Worm (Caenorhabditis elegans) whole organism, young adult: ENCODE measurements around the gene F28C6.5.
A peak's percentile ranks its signal among the peaks of the same experiment; 100 is the strongest.

Experiments
- B0019.2 ChIP-seq: fragments of 200-800 bp; sonication (Bioruptor generic); conservative IDR thresholded peaks from 2 replicates; pipeline ENCODE4 v1.3.6; 2022; ENCODE audit warnings: missing genetic modification reagents, missing genetic modification characterization, missing compliant biosample characterization
- C06A6.2 ChIP-seq: fragments of 200-800 bp; sonication (Bioruptor generic); conservative IDR thresholded peaks from 2 replicates; pipeline ENCODE4 v1.3.6; 2022; ENCODE audit warnings: missing genetic modification characterization, missing compliant biosample characterization
- C17E4.6 ChIP-seq: fragments of 200-800 bp; sonication (Bioruptor generic); IDR thresholded peaks from 2 replicates; pipeline ENCODE4 v1.3.6; 2022; ENCODE audit warnings: missing genetic modification reagents, missing genetic modification characterization, missing compliant biosample characterization
- F33H1.4 ChIP-seq: fragments of 200-800 bp; sonication (Bioruptor generic); IDR thresholded peaks from 2 replicates; pipeline ENCODE4 v1.3.6; 2022; ENCODE audit warnings: missing genetic modification reagents, missing genetic modification characterization, missing compliant biosample characterization
- F52B5.7 ChIP-seq: sonication (generic microtip); optimal IDR thresholded peaks from 2 replicates; lab custom pipeline; 2016; ENCODE audit warnings: mild to moderate bottlenecking, missing genetic modification characterization, missing compliant biosample characterization
- F57A8.1 ChIP-seq: fragments of 200-800 bp; sonication (Bioruptor generic); optimal IDR thresholded peaks from 2 replicates; lab custom pipeline; 2018; ENCODE audit warnings: mild to moderate bottlenecking, missing genetic modification characterization, moderate library complexity, missing compliant biosample characterization
- T07F8.4 ChIP-seq: sonication (generic microtip); optimal IDR thresholded peaks from 2 replicates; lab custom pipeline; 2016; ENCODE audit warnings: mild to moderate bottlenecking, missing genetic modification characterization, moderate library complexity, missing compliant biosample characterization
- T26A5.8 ChIP-seq: sonication (generic microtip); optimal IDR thresholded peaks from 2 replicates; lab custom pipeline; 2016; ENCODE audit warnings: missing genetic modification characterization, missing compliant biosample characterization
- Y53G8AR.9 ChIP-seq: fragments of 200-800 bp; sonication (Bioruptor generic); conservative IDR thresholded peaks from 2 replicates; pipeline ENCODE4 v1.3.6; 2022; ENCODE audit warnings: missing genetic modification reagents, missing genetic modification characterization, missing compliant biosample characterization
- Y79H2A.3 ChIP-seq: fragments of 200-800 bp; sonication (Bioruptor generic); conservative IDR thresholded peaks from 2 replicates; pipeline ENCODE4 v1.3.6; 2022; ENCODE audit warnings: missing genetic modification reagents, missing genetic modification characterization, missing compliant biosample characterization
- Y95B8A.8 ChIP-seq: fragments of 200-800 bp; sonication (Bioruptor generic); IDR thresholded peaks from 2 replicates; pipeline ENCODE4 v1.3.6; 2022; ENCODE audit warnings: missing genetic modification reagents, missing genetic modification characterization, missing compliant biosample characterization
- akir-1 ChIP-seq: fragments of 200-800 bp; sonication (Bioruptor generic); optimal IDR thresholded peaks from 2 replicates; lab custom pipeline; 2018; ENCODE audit warnings: mild to moderate bottlenecking, missing genetic modification characterization, moderate library complexity, missing compliant biosample characterization
- aptf-3 ChIP-seq: fragments of 200-800 bp; sonication (Bioruptor generic); IDR thresholded peaks from 2 replicates; pipeline ENCODE4 v1.3.6; 2022; ENCODE audit warnings: missing genetic modification characterization, missing compliant biosample characterization
- athp-1 ChIP-seq: sonication (generic microtip); optimal IDR thresholded peaks from 2 replicates; lab custom pipeline; 2017; ENCODE audit warnings: mild to moderate bottlenecking, missing genetic modification characterization, missing compliant biosample characterization
- attf-5 ChIP-seq: fragments of 200-800 bp; sonication (Bioruptor generic); optimal IDR thresholded peaks from 2 replicates; lab custom pipeline; 2018; ENCODE audit warnings: mild to moderate bottlenecking, missing genetic modification characterization, missing compliant biosample characterization
- attf-6 ChIP-seq: fragments of 200-800 bp; sonication (Bioruptor generic); IDR thresholded peaks from 2 replicates; pipeline ENCODE4 v1.3.6; 2022; ENCODE audit warnings: missing genetic modification reagents, missing genetic modification characterization, missing compliant biosample characterization
- ceh-91 ChIP-seq: fragments of 200-800 bp; sonication (Bioruptor generic); IDR thresholded peaks from 2 replicates; pipeline ENCODE4 v1.3.6; 2022; ENCODE audit warnings: missing genetic modification reagents, missing genetic modification characterization, missing compliant biosample characterization
- dox-1 ChIP-seq: fragments of 200-800 bp; sonication (Bioruptor generic); IDR thresholded peaks from 2 replicates; pipeline ENCODE4 v1.3.6; 2022; ENCODE audit warnings: missing genetic modification reagents, missing genetic modification characterization, missing compliant biosample characterization
- efl-1 ChIP-seq: fragments of 150-350 bp; optimal IDR thresholded peaks from 2 replicates; lab custom pipeline; 2014; ENCODE audit warnings: missing biosample characterization, missing genetic modification reagents, missing genetic modification characterization
- egrh-3 ChIP-seq: fragments of 200-800 bp; sonication (Bioruptor generic); IDR thresholded peaks from 2 replicates; pipeline ENCODE4 v1.3.6; 2022; ENCODE audit warnings: missing genetic modification reagents, missing genetic modification characterization, missing compliant biosample characterization
- ekl-4 ChIP-seq: fragments of 200-800 bp; sonication (Bioruptor generic); IDR thresholded peaks from 2 replicates; pipeline ENCODE4 v1.3.6; 2022; ENCODE audit warnings: missing genetic modification reagents, missing genetic modification characterization, missing compliant biosample characterization
- him-1 ChIP-seq: sonication (generic microtip); optimal IDR thresholded peaks from 2 replicates; lab custom pipeline; 2016; ENCODE audit warnings: missing genotype, missing genetic modification reagents, missing genetic modification characterization, missing compliant biosample characterization
- hmg-1.2 ChIP-seq: fragments of 200-800 bp; sonication (Bioruptor generic); IDR thresholded peaks from 2 replicates; pipeline ENCODE4 v1.3.6; 2022; ENCODE audit warnings: missing genetic modification reagents, missing genetic modification characterization, missing compliant biosample characterization
- hmg-20 ChIP-seq: fragments of 200-800 bp; sonication (Bioruptor generic); IDR thresholded peaks from 2 replicates; pipeline ENCODE4 v1.3.6; 2022; ENCODE audit warnings: missing genetic modification reagents, missing genetic modification characterization, missing compliant biosample characterization
- hrde-1 ChIP-seq: sonication (generic microtip); optimal IDR thresholded peaks from 2 replicates; lab custom pipeline; 2016; ENCODE audit warnings: missing genetic modification characterization, mild to moderate bottlenecking, missing compliant biosample characterization, moderate library complexity, missing genotype, missing genetic modification reagents, borderline replicate concordance
- lin-26 ChIP-seq: fragments of 200-800 bp; sonication (Bioruptor generic); IDR thresholded peaks from 2 replicates; pipeline ENCODE4 v1.3.6; 2022; ENCODE audit warnings: missing genetic modification reagents, missing genetic modification characterization, missing compliant biosample characterization
- lin-40 ChIP-seq: sonication (generic microtip); optimal IDR thresholded peaks from 2 replicates; lab custom pipeline; 2016; ENCODE audit warnings: missing genetic modification characterization, mild to moderate bottlenecking, missing compliant biosample characterization, missing genotype, missing genetic modification reagents
- madf-3 ChIP-seq: fragments of 200-800 bp; sonication (Bioruptor generic); IDR thresholded peaks from 2 replicates; pipeline ENCODE4 v1.3.6; 2022; ENCODE audit warnings: missing genetic modification reagents, missing genetic modification characterization, missing compliant biosample characterization
- mel-28 ChIP-seq: sonication (generic microtip); optimal IDR thresholded peaks from 2 replicates; lab custom pipeline; 2016; ENCODE audit warnings: borderline replicate concordance, mild to moderate bottlenecking, missing genetic modification characterization, missing compliant biosample characterization
- mes-4 ChIP-seq: sonication (generic microtip); optimal IDR thresholded peaks from 2 replicates; lab custom pipeline; 2016; ENCODE audit warnings: missing genotype, missing genetic modification characterization, missing compliant biosample characterization
- nfya-2 ChIP-seq: fragments of 200-800 bp; sonication (Bioruptor generic); IDR thresholded peaks from 2 replicates; pipeline ENCODE4 v1.3.6; 2022; ENCODE audit warnings: missing genetic modification reagents, missing genetic modification characterization, missing compliant biosample characterization
- nfyb-1 ChIP-seq: fragments of 200-800 bp; sonication (Bioruptor generic); IDR thresholded peaks from 2 replicates; pipeline ENCODE4 v1.3.6; 2022; ENCODE audit warnings: missing genetic modification reagents, missing genetic modification characterization, missing compliant biosample characterization
- nhr-27 ChIP-seq: fragments of 200-800 bp; sonication (Bioruptor generic); optimal IDR thresholded peaks from 2 replicates; lab custom pipeline; 2018; ENCODE audit warnings: mild to moderate bottlenecking, missing genetic modification characterization, moderate library complexity, missing compliant biosample characterization
- pbrm-1 ChIP-seq: fragments of 200-800 bp; sonication (Bioruptor generic); IDR thresholded peaks from 2 replicates; pipeline ENCODE4 v1.3.6; 2022; ENCODE audit warnings: missing genetic modification reagents, missing genetic modification characterization, missing compliant biosample characterization
- rpc-1 ChIP-seq, 2 experiments: fragments of 150-350 bp in 1 of 2; sonication (generic microtip) in 1 of 2; optimal IDR thresholded peaks; 2 replicates each; lab custom pipeline; 2014 to 2018; ENCODE audit warnings: missing biosample characterization in 1 of 2, missing genetic modification characterization in 1 of 2, missing genetic modification reagents in 1 of 2, missing genotype in 1 of 2
- sdz-38 ChIP-seq: sonication (generic microtip); optimal IDR thresholded peaks from 2 replicates; lab custom pipeline; 2016; ENCODE audit warnings: missing genotype, missing genetic modification characterization, missing compliant biosample characterization
- snpc-4 ChIP-seq, 5 experiments: fragments of 150-350 bp in 1 of 5; sonication (generic microtip) in 4 of 5; optimal IDR thresholded peaks; 2 replicates each; lab custom pipeline; 2014 to 2018; ENCODE audit warnings: missing genetic modification characterization in 5 of 5, missing biosample characterization in 3 of 5, antibody characterized with exemption in 2 of 5, mild to moderate bottlenecking in 2 of 5, missing compliant biosample characterization in 2 of 5, missing genotype in 2 of 5, moderate library complexity in 2 of 5, missing genetic modification reagents in 1 of 5
- somi-1 ChIP-seq: fragments of 200-800 bp; sonication (Bioruptor generic); optimal IDR thresholded peaks from 2 replicates; lab custom pipeline; 2018; ENCODE audit warnings: mild to moderate bottlenecking, missing genetic modification characterization, missing compliant biosample characterization
- unc-130 ChIP-seq: sonication (generic microtip); optimal IDR thresholded peaks from 2 replicates; lab custom pipeline; 2016; ENCODE audit warnings: missing genetic modification reagents, missing genetic modification characterization, missing compliant biosample characterization
- zfh-2 ChIP-seq: fragments of 200-800 bp; sonication (Bioruptor generic); conservative IDR thresholded peaks from 2 replicates; pipeline ENCODE4 v1.3.6; 2022; ENCODE audit warnings: missing genetic modification reagents, missing genetic modification characterization, missing compliant biosample characterization
- ztf-18 ChIP-seq: sonication (generic microtip); optimal IDR thresholded peaks from 2 replicates; lab custom pipeline; 2016; ENCODE audit warnings: missing genotype, mild to moderate bottlenecking, missing genetic modification characterization, missing compliant biosample characterization
- ztf-3 ChIP-seq: fragments of 200-800 bp; sonication (Bioruptor generic); optimal IDR thresholded peaks from 2 replicates; lab custom pipeline; 2018; ENCODE audit warnings: mild to moderate bottlenecking, missing genetic modification characterization, missing compliant biosample characterization
- ztf-6 ChIP-seq: fragments of 200-800 bp; sonication (Bioruptor generic); IDR thresholded peaks from 2 replicates; pipeline ENCODE4 v1.3.6; 2022; ENCODE audit warnings: missing genetic modification reagents, missing genetic modification characterization, missing compliant biosample characterization

F28C6.5 gene

ce11 chrII:8556166-8556565 is 43.1 kb upstream of the F28C6.5 start, which contains the start of gene glb-27 (continued):
- no peak for TF ChIP-seq aptf-3 (GFP tag; lab: Robert Waterston, UW)
- TF ChIP-seq snpc-4 (GFP tag; optimal IDR thresholded peaks at IDR 0.05; lab: Kevin White, UChicago) = no peak
- TF ChIP-seq snpc-4 (tag; optimal IDR thresholded peaks at IDR 0.05; lab: Kevin White, UChicago) = no peak
- no peak for TF ChIP-seq mel-28 (tag; lab: Kevin White, UChicago)
- TF ChIP-seq madf-3 (GFP tag; lab: Robert Waterston, UW) = no peak

DNA sequence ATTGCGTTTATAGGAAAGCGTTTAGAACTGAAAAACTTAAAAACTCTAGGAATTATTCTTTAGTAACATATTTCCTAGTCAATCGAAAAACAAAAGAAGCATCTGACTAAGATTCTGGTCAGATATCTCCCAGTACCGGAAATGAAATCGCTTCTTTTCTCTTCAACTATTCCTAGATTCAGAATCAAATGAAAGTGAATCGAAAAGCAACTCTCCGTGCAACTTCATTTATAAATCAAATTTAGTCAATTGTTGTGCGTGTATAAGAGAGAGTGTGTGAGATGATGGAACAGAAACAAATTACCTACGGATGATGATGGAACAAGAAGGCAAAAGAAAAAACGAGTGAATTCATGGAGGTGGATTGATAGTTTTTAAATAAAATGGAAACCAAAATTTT is 40.1 kb upstream of the F28C6.5 start:
- no peak for TF ChIP-seq mes-4 (tag; lab: Kevin White, UChicago)
- no peak for TF ChIP-seq egrh-3 (GFP tag; lab: Robert Waterston, UW)
- no peak for TF ChIP-seq mel-28 (tag; lab: Kevin White, UChicago)
- no peak for TF ChIP-seq Y53G8AR.9 (GFP tag; lab: Robert Waterston, UW)
- TF ChIP-seq efl-1 (GFP tag; lab: Kevin White, UChicago) = no peak
- TF ChIP-seq ekl-4 = no peak
- no peak for TF ChIP-seq zfh-2 (GFP tag; lab: Robert Waterston, UW)
- TF ChIP-seq dox-1 = no peak
- no peak for TF ChIP-seq rpc-1 (optimal IDR thresholded peaks at IDR 0.05; lab: Kevin White, UChicago)
- no peak for TF ChIP-seq rpc-1 (tag; optimal IDR thresholded peaks at IDR 0.05; lab: Kevin White, UChicago)
- TF ChIP-seq lin-40 (tag; lab: Kevin White, UChicago) = no peak
- no peak for TF ChIP-seq ztf-3 (GFP tag; lab: Kevin White, UChicago)
- no peak for TF ChIP-seq nfyb-1 (GFP tag; lab: Robert Waterston, UW)
- TF ChIP-seq Y79H2A.3 (GFP tag; lab: Robert Waterston, UW) = no peak

- TF ChIP-seq lin-40 (tag; lab: Kevin White, UChicago) = peak; percentile 98
- peak; percentile 92 for TF ChIP-seq Y95B8A.8 (GFP tag; lab: Robert Waterston, UW)
- TF ChIP-seq nhr-27 (tag; lab: Kevin White, UChicago) = peak; percentile 62
- peak; percentile 53; the same call in 1 of the 2 replicates for TF ChIP-seq attf-6 (GFP tag; lab: Robert Waterston, UW)
- TF ChIP-seq nfya-2 (GFP tag; lab: Robert Waterston, UW) = no peak
- TF ChIP-seq C06A6.2 (GFP tag; lab: Robert Waterston, UW) = peak; percentile 95
- peak; percentile 64 for TF ChIP-seq ceh-91
- TF ChIP-seq pbrm-1 = peak; percentile 98
- peak; percentile 65 for TF ChIP-seq T07F8.4
- no peak for TF ChIP-seq hrde-1 (tag; lab: Kevin White, UChicago)
- TF ChIP-seq T26A5.8 (tag; lab: Kevin White, UChicago) = no peak
- TF ChIP-seq madf-3 (GFP tag; lab: Robert Waterston, UW) = peak; percentile 97; the same call in 1 of the 2 replicates
- TF ChIP-seq ekl-4 = peak; percentile 97
- TF ChIP-seq athp-1 = peak; percentile 89
- peak; percentile 93 for TF ChIP-seq C17E4.6 (GFP tag; lab: Robert Waterston, UW)
- TF ChIP-seq B0019.2 (GFP tag; lab: Robert Waterston, UW) = no peak
- TF ChIP-seq F57A8.1 = peak; percentile 16
- peak; percentile 95 for TF ChIP-seq hmg-1.2 (GFP tag; lab: Robert Waterston, UW)
- peak; percentile 84 for TF ChIP-seq ztf-18
- TF ChIP-seq unc-130 (GFP tag; lab: Kevin White, UChicago) = no peak
- no peak; the same call in 1 of the 2 replicates for TF ChIP-seq hmg-20
- no peak; the same call in none of the 2 replicates for TF ChIP-seq dox-1
- no peak for TF ChIP-seq Y79H2A.3 (GFP tag; lab: Robert Waterston, UW)
- TF ChIP-seq sdz-38 (tag; lab: Kevin White, UChicago) = no peak
- TF ChIP-seq akir-1 (GFP tag; lab: Kevin White, UChicago) = peak; percentile 36
- TF ChIP-seq attf-5 (GFP tag; lab: Kevin White, UChicago) = peak; percentile 100
- TF ChIP-seq ztf-6 (GFP tag; lab: Robert Waterston, UW) = peak; percentile 95
- peak; percentile 81 for TF ChIP-seq F33H1.4 (GFP tag; lab: Robert Waterston, UW)
- no peak for TF ChIP-seq lin-26 (GFP tag; lab: Robert Waterston, UW)
- no peak for TF ChIP-seq him-1 (tag; lab: Kevin White, UChicago)
- peak; percentile 85 for TF ChIP-seq F52B5.7 (tag; lab: Kevin White, UChicago)
- peak; percentile 93 for TF ChIP-seq somi-1 (GFP tag; lab: Kevin White, UChicago)
- no peak for TF ChIP-seq mes-4 (tag; lab: Kevin White, UChicago)
- peak; percentile 56 for TF ChIP-seq efl-1 (GFP tag; lab: Kevin White, UChicago)
These were observed 38.1 kb upstream of the F28C6.5 start, which contains the start of gene iff-2 for ce11 chrII:8561227-8561626. iff-2 (minus strand) TSS chrII:8561367.
